Fruit fly (Drosophila melanogaster): Measurements from ENCODE around the gene ssp2.

The ssp2 gene

DNA sequence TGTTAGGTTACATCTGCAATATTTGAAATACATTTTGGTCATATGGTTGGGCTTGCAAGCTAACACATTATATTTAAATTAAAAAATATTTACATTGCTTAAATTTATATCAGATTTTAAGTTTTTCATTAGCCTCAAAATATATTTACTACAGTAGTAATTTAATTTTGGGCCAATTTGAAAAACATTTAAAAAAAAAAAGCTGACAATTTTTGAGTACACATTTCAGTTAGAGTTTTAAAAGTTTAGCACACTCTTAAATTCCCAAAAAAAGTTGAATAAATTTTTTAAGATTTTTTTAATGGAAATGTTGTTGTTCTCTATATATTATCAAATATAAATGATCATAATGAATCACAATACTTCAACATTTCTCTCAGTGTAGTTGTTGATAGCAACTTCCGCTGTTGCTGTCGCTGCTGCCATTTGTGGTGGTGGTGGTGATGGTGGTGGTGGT lies 7.8 kb upstream of the ssp2 start (continued):
- TF ChIP-seq ap (GFP tag; IDR thresholded peaks at IDR 0.05) (peak; percentile 28; the same call in 1 of the 2 replicates), Tbp (GFP tag; optimal IDR thresholded peaks at IDR 0.05) (no peak), Ssrp (tag; optimal IDR thresholded peaks at IDR 0.05) (peak; percentile 77), luna (GFP tag; optimal IDR thresholded peaks at IDR 0.05) (no peak), sc (optimal IDR thresholded peaks at IDR 0.05) (no peak), sc (GFP tag; optimal IDR thresholded peaks at IDR 0.05) (peak; percentile 73), kah (GFP tag; optimal IDR thresholded peaks at IDR 0.05) (peak; percentile 18), CG17359 (tag; optimal IDR thresholded peaks at IDR 0.05) (peak; percentile 75), al (GFP tag; IDR thresholded peaks at IDR 0.05) (no peak), CkIIα-i1 (GFP tag; IDR thresholded peaks at IDR 0.05) (no peak), h (optimal IDR thresholded peaks at IDR 0.05) (no peak), sr (GFP tag; IDR thresholded peaks at IDR 0.05) (no peak), Drgx (GFP tag; IDR thresholded peaks at IDR 0.05) (peak; percentile 40; the same call in 1 of the 2 replicates), CG34422 (GFP tag; IDR thresholded peaks at IDR 0.05) (no peak), Hsf (GFP tag; optimal IDR thresholded peaks at IDR 0.05) (peak; percentile 71), Dad (GFP tag; optimal IDR thresholded peaks at IDR 0.05) (no peak), kay (GFP tag; optimal IDR thresholded peaks at IDR 0.05) (peak; percentile 18), lilli (GFP tag; optimal IDR thresholded peaks at IDR 0.05) (peak; percentile 4), danr (GFP tag; IDR thresholded peaks at IDR 0.05) (no peak), CG14710 (tag; optimal IDR thresholded peaks at IDR 0.05) (peak; percentile 90), CG13624 (GFP tag; optimal IDR thresholded peaks at IDR 0.05) (no peak), hb (GFP tag; IDR thresholded peaks at IDR 0.05; ENCODE audit: partially characterized antibody) (no peak), zen (tag; optimal IDR thresholded peaks at IDR 0.05) (peak; percentile 78), Rfx (GFP tag; IDR thresholded peaks at IDR 0.05) (no peak), CG4360 (GFP tag; IDR thresholded peaks at IDR 0.05) (no peak), Dp (GFP tag; optimal IDR thresholded peaks at IDR 0.05) (no peak), CG8281 (tag; optimal IDR thresholded peaks at IDR 0.05) (peak; percentile 39), CG13123 (GFP tag; optimal IDR thresholded peaks at IDR 0.05) (no peak), gem (tag; optimal IDR thresholded peaks at IDR 0.05) (peak; percentile 87), p53 (GFP tag; optimal IDR thresholded peaks at IDR 0.05) (no peak), CG2875 (GFP tag; optimal IDR thresholded peaks at IDR 0.05) (peak; percentile 60), z (GFP tag; IDR thresholded peaks at IDR 0.05) (no peak), CG17568 (GFP tag; optimal IDR thresholded peaks at IDR 0.05) (no peak), Dll (GFP tag; IDR thresholded peaks at IDR 0.05; ENCODE audit: partially characterized antibody) (no peak), Dek (tag; optimal IDR thresholded peaks at IDR 0.05) (peak; percentile 42), tio (GFP tag; optimal IDR thresholded peaks at IDR 0.05) (peak; percentile 78), nerfin-1 (tag; optimal IDR thresholded peaks at IDR 0.05) (peak; percentile 71), Spps (tag; optimal IDR thresholded peaks at IDR 0.05) (no peak), gfzf (GFP tag; optimal IDR thresholded peaks at IDR 0.05) (no peak), tap (tag; optimal IDR thresholded peaks at IDR 0.05) (peak; percentile 38), unc-4 (GFP tag; IDR thresholded peaks at IDR 0.05; ENCODE audit: partially characterized antibody) (no peak), Aef1 (GFP tag; IDR thresholded peaks at IDR 0.05) (peak; percentile 38; the same call in 1 of the 3 replicates), chinmo (GFP tag; IDR thresholded peaks at IDR 0.05; ENCODE audit: partially characterized antibody) (no peak), sna (GFP tag; IDR thresholded peaks at IDR 0.05; ENCODE audit: partially characterized antibody) (no peak), ttk (GFP tag; IDR thresholded peaks at IDR 0.05) (peak; percentile 51; the same call in 1 of the 2 replicates), CG34376 (GFP tag; optimal IDR thresholded peaks at IDR 0.05) (no peak), CG11398 (GFP tag; optimal IDR thresholded peaks at IDR 0.05) (no peak), Chrac-16 (GFP tag; optimal IDR thresholded peaks at IDR 0.05) (peak; percentile 62), Awh (GFP tag; IDR thresholded peaks at IDR 0.05) (0 out of 2 replicates have a peak, but pooled peaks have one; percentile 5), CG13424 (tag; optimal IDR thresholded peaks at IDR 0.05) (peak; percentile 71), CG8478 (optimal IDR thresholded peaks at IDR 0.05) (no peak), CG9797 (GFP tag; optimal IDR thresholded peaks at IDR 0.05) (no peak)
